Fruit fly (Drosophila melanogaster) whole organism, wandering third instar larva: ENCODE measurements around the gene CG13315.

Experiments
- CG32264 ChIP-seq: fragments of 200-800 bp; sonication (Bioruptor generic); optimal IDR thresholded peaks from 2 replicates; lab custom pipeline; 2016; ENCODE audit warnings: missing biosample characterization, missing genetic modification characterization
- CG9705 ChIP-seq: fragments of 200-800 bp; sonication (Bioruptor generic); optimal IDR thresholded peaks from 2 replicates; lab custom pipeline; 2018; ENCODE audit warnings: missing biosample characterization, mild to moderate bottlenecking, missing genetic modification characterization
- CrebA ChIP-seq: fragments of 200-800 bp; sonication (Bioruptor generic); optimal IDR thresholded peaks from 2 replicates; lab custom pipeline; 2016; ENCODE audit warnings: missing biosample characterization, mild to moderate bottlenecking, missing genetic modification characterization, borderline replicate concordance
- GATAd ChIP-seq: sonication (Bioruptor generic); optimal IDR thresholded peaks from 2 replicates; lab custom pipeline; 2016; ENCODE audit warnings: missing biosample characterization, missing genetic modification characterization
- HLH106 ChIP-seq: fragments of 200-800 bp; optimal IDR thresholded peaks from 3 replicates; lab custom pipeline; 2019; ENCODE audit warnings: missing biosample characterization, mild to moderate bottlenecking, missing genetic modification characterization, moderate library complexity
- Hr83 ChIP-seq: fragments of 200-300 bp; sonication (Bioruptor generic); optimal IDR thresholded peaks from 2 replicates; lab custom pipeline; 2016; ENCODE audit warnings: missing biosample characterization, mild to moderate bottlenecking, missing genetic modification characterization, moderate library complexity; ENCODE audit not compliant: poor library complexity, severe bottlenecking
- Jra ChIP-seq: sonication (Bioruptor generic); optimal IDR thresholded peaks from 2 replicates; lab custom pipeline; 2016; ENCODE audit warnings: missing biosample characterization, missing genetic modification characterization
- Mio ChIP-seq: sonication (Bioruptor generic); optimal IDR thresholded peaks from 2 replicates; lab custom pipeline; 2016; ENCODE audit warnings: missing biosample characterization, missing genetic modification characterization
- Myc ChIP-seq: fragments of >200 bp; optimal IDR thresholded peaks from 2 replicates; lab custom pipeline; 2017
- N ChIP-seq: fragments of >200 bp; optimal IDR thresholded peaks from 2 replicates; lab custom pipeline; 2018; ENCODE audit warnings: missing biosample characterization, missing external identifiers, missing genetic modification characterization
- Sp1 ChIP-seq: fragments of 200-800 bp; sonication (Bioruptor generic); optimal IDR thresholded peaks from 3 replicates; lab custom pipeline; 2019; ENCODE audit warnings: missing biosample characterization, mild to moderate bottlenecking, missing genetic modification characterization, moderate library complexity
- Vsx2 ChIP-seq: fragments of 200-300, 225-300 bp; sonication (Bioruptor generic); optimal IDR thresholded peaks from 2 replicates; lab custom pipeline; 2018; ENCODE audit warnings: missing biosample characterization, missing genetic modification characterization; ENCODE audit not compliant: partially characterized antibody
- br ChIP-seq: fragments of 200-800 bp; sonication (Bioruptor generic); optimal IDR thresholded peaks from 2 replicates; lab custom pipeline; 2016; ENCODE audit warnings: missing biosample characterization, missing genetic modification characterization
- dl ChIP-seq, 2 experiments: fragments of 175-275, 200-275 bp in 1 of 2; fragments of 200-275 bp in 1 of 2; sonication (Bioruptor generic); optimal IDR thresholded peaks; lab custom pipeline; 2018; ENCODE audit warnings: mild to moderate bottlenecking in 2 of 2, missing biosample characterization in 2 of 2, missing genetic modification characterization in 2 of 2, moderate library complexity in 2 of 2; ENCODE audit not compliant: partially characterized antibody in 2 of 2, insufficient read depth in 1 of 2
- dmrt93B ChIP-seq: fragments of 200-800 bp; sonication (Bioruptor generic); optimal IDR thresholded peaks from 2 replicates; lab custom pipeline; 2018; ENCODE audit warnings: missing biosample characterization, mild to moderate bottlenecking, missing genetic modification characterization
- ey ChIP-seq: fragments of 200-800 bp; sonication (Bioruptor generic); optimal IDR thresholded peaks from 2 replicates; lab custom pipeline; 2016; ENCODE audit warnings: missing biosample characterization, missing genetic modification characterization
- foxo ChIP-seq, 2 experiments: fragments of 200-800 bp; sonication (Bioruptor generic); optimal IDR thresholded peaks; 2 replicates in 1 of 2; 3 replicates in 1 of 2; lab custom pipeline; 2016 to 2017; ENCODE audit warnings: missing biosample characterization in 2 of 2, missing genetic modification characterization in 2 of 2
- fru ChIP-seq: fragments of 200-800 bp; sonication (Bioruptor generic); optimal IDR thresholded peaks from 3 replicates; lab custom pipeline; 2016; ENCODE audit warnings: missing biosample characterization, mild to moderate bottlenecking, missing genetic modification characterization
- jim ChIP-seq: fragments of 175-275, 200-325 bp; sonication (Bioruptor generic); optimal IDR thresholded peaks from 2 replicates; lab custom pipeline; 2016; ENCODE audit warnings: missing biosample characterization, mild to moderate bottlenecking, missing genetic modification characterization
- pan ChIP-seq: fragments of >200 bp; optimal IDR thresholded peaks from 2 replicates; lab custom pipeline; 2017
- psq ChIP-seq: fragments of 200-800 bp; sonication (Bioruptor generic); optimal IDR thresholded peaks from 3 replicates; lab custom pipeline; 2017; ENCODE audit warnings: missing biosample characterization, mild to moderate bottlenecking, missing genetic modification characterization, moderate library complexity
- rgr ChIP-seq: fragments of 200-800 bp; sonication (Bioruptor generic); optimal IDR thresholded peaks from 3 replicates; lab custom pipeline; 2016; ENCODE audit warnings: missing biosample characterization, mild to moderate bottlenecking, missing genetic modification characterization
- sage ChIP-seq: fragments of 200-800 bp; sonication (Bioruptor generic); optimal IDR thresholded peaks from 2 replicates; lab custom pipeline; 2016; ENCODE audit warnings: missing biosample characterization, mild to moderate bottlenecking, missing genetic modification characterization
- sv ChIP-seq: fragments of 200-800 bp; sonication (Bioruptor generic); optimal IDR thresholded peaks from 3 replicates; lab custom pipeline; 2016; ENCODE audit warnings: missing biosample characterization, missing genetic modification characterization

The CG13315 gene

DNA sequence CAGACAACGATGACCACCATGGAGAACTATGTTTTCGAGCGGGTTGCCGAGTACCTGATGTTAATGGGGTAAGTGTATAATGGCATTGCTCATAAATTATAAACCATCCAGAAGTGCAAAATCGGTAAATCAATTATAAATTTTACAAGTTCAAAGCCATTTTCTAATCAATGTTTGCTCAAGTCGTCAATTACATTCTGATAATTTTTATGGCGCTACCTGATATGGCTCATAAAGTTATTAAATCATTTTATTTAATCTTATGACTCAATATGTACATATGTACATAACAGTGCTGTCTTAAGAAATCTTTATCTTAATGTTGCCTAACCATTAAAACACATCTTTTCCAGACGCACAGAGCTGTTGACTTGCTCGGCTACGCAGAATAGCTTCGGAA is 42.9 kb downstream of the CG13315 start:
- no peak for TF ChIP-seq Hr83
- TF ChIP-seq sage = no peak
- no peak for TF ChIP-seq psq (GFP tag; lab: Kevin White, UChicago)
- TF ChIP-seq fru (GFP tag; lab: Kevin White, UChicago) = no peak
- no peak for TF ChIP-seq ey
- no peak for TF ChIP-seq Myc
- TF ChIP-seq dl (GFP tag; optimal IDR thresholded peaks at IDR 0.05; lab: Kevin White, UChicago; ENCODE audit: insufficient read depth in 1 of 2, partially characterized antibody in 2 of 2) = no peak
- no peak for TF ChIP-seq Mio (GFP tag; lab: Kevin White, UChicago)
- TF ChIP-seq CG9705 = no peak
- no peak for TF ChIP-seq Vsx2 (GFP tag; lab: Kevin White, UChicago)
- no peak for TF ChIP-seq N (GFP tag; lab: Kevin White, UChicago)
- no peak for TF ChIP-seq Jra (GFP tag; lab: Kevin White, UChicago)
- TF ChIP-seq CG32264 = no peak

DNA sequence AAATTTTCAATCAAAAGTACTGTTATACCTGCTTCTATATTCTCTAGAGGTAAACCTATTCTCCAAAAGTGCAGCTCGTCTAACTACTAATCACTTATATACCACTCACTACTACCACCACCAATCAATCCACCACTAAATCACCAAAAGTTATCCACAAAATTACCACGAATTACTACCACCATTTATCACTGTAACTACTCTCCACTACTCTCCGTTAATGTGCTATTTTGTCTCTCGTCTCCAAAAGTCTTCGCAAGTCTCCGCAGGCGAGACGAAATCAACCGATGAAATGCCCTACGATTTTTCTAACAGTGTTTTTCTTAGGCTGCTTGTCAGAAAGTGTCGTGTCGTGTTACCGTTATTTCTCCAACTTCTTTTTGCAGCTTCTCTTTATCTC is 45.3 kb downstream of the CG13315 start:
- TF ChIP-seq sv = no peak
- no peak for TF ChIP-seq pan (lab: Kevin White, UChicago)
- no peak for TF ChIP-seq br (GFP tag; lab: Kevin White, UChicago)
- TF ChIP-seq jim (GFP tag; lab: Kevin White, UChicago) = no peak
- TF ChIP-seq rgr (GFP tag; lab: Kevin White, UChicago) = no peak
- TF ChIP-seq foxo (GFP tag; optimal IDR thresholded peaks at IDR 0.05; lab: Kevin White, UChicago) = no peak
- TF ChIP-seq ey = no peak
- no peak for TF ChIP-seq Sp1 (GFP tag; lab: Kevin White, UChicago)
- no peak for TF ChIP-seq dmrt93B (GFP tag; lab: Kevin White, UChicago)
- no peak for TF ChIP-seq CrebA (GFP tag; lab: Kevin White, UChicago)
- no peak for TF ChIP-seq GATAd
- TF ChIP-seq Mio (GFP tag; lab: Kevin White, UChicago) = no peak
- TF ChIP-seq sage = no peak
- no peak for TF ChIP-seq HLH106
